Fruit fly (Drosophila melanogaster) Kc167 (cell line): ENCODE results near the gene CG1103.

ENCODE experiments used
- Myc ChIP-seq: fragments of >200 bp; optimal IDR thresholded peaks from 2 replicates; lab custom pipeline; 2017; ENCODE audit warnings: missing external identifiers
- Sin3A ChIP-seq: fragments of >200 bp; optimal IDR thresholded peaks from 2 replicates; lab custom pipeline; 2018; ENCODE audit warnings: missing external identifiers
- h ChIP-seq: fragments of >200 bp; optimal IDR thresholded peaks from 3 replicates; lab custom pipeline; 2018; ENCODE audit warnings: missing external identifiers
- insv ChIP-seq: fragments of >200 bp; optimal IDR thresholded peaks from 3 replicates; lab custom pipeline; 2018; ENCODE audit warnings: missing external identifiers
- psq ChIP-seq: fragments of >200 bp; optimal IDR thresholded peaks from 2 replicates; lab custom pipeline; 2017; ENCODE audit warnings: missing external identifiers
- ttk ChIP-seq: sonication (Bioruptor generic); optimal IDR thresholded peaks from 2 replicates; lab custom pipeline; 2017; ENCODE audit warnings: missing external identifiers

Gene CG1103

DNA sequence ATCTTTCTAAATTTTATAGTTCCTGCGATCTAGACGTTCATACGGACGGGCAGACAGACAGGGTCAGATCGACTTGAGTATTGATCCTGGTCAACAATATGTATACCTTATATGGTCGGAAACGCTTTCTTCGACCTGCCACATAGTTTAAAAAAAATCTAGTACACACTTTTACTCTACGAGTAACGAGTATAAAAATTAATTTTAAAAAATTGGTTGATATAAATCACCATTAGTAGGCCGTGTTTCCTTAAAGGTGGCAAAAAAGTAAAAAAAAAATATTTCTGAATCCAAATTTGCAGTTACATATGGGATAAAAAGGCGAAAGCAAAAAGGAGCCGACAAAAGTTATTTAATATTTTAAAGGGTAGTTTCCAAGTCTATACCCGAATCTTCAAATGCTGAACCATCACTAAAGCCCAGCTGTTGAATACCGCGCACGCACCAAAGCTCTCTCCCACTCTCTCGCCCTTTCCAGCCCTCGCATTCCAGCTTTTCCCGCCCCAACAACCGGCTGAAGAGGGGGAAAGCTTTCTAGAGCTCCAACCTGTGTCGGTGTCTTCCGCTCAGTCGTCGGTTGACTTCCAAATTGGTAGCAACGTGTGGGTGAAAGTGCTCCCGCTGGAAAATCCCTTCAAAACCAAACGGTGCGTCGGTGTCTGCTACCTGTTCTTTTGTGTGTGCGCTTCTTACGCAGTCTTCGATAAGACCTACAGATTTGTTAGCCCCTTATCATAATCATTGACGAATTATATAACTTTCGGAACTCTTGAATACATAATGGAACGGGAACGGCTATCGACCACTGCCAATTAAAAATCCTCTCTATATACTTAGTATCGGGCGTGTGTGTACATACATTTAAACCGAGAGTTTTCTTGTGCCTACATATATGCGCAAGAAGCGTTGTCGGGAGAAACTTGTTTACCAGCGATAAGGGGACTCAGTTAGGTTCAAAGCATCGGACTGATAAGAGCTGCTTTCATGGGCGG is 41.1 kb downstream of the CG1103 start, which contains the start of gene Sfxn1-3:
TSS of gene Sfxn1-3 (plus strand) at position 238 of the 992 bp plus-strand sequence.
- TF ChIP-seq ttk (lab: Kevin White, UChicago) (no peak), Sin3A (lab: Kevin White, UChicago) (no peak), insv (no peak), psq (lab: Kevin White, UChicago) (no peak), h (no peak), Myc (no peak)

DNA sequence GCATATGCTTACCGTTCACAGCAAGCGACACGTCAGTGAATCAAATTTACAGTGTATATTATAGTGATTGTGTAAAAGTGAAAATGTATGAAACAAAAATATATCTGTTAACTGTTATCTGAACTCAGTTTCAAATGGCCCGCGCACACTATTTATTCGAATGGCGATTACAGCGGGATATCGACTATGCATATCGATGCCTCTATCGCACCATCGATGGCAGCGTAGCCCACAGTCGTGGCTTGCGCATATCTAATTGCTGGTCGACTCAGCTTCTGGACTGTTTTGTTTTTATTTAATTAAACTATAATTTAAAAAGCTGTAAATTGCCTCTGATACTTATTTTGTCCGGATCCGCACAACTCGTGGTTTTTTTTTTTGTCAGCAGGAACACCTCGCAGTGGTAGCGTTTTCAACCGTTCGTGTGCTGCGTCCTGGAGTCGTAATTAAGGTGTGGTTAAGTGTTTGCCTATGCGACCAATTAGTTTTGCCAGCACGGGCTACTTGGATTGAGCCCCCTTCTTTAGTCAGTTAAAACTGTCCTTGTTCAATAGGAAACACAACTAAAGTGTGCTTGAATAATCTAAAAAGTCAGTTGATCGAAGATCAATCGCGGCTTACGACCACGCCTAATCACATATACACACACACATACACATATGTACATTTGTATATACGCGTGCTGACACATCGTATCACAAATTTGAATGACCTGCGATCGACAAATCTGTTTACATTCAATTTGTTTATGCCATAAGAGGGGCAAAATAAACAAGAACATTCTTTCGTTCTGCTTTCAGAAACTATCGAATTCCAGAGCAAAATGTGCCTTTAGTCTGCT is 43.7 kb downstream of the CG1103 start, which contains the start of gene Cont:
TSS of gene Cont (plus strand) at position 228 of the 841 bp plus-strand sequence.
- TF ChIP-seq Sin3A (lab: Kevin White, UChicago) (no peak), insv (no peak), psq (lab: Kevin White, UChicago) (no peak), Myc (no peak), ttk (lab: Kevin White, UChicago) (no peak), h (no peak)

dm6 chr3R:4382165-4382564 is 44.6 kb downstream of the CG1103 start:
- no peak for TF ChIP-seq ttk (lab: Kevin White, UChicago)
- TF ChIP-seq h = no peak
- TF ChIP-seq Sin3A (lab: Kevin White, UChicago) = no peak
- no peak for TF ChIP-seq insv
- TF ChIP-seq Myc = no peak
- no peak for TF ChIP-seq psq (lab: Kevin White, UChicago)

dm6 chr3R:4387490-4387889 is 49.9 kb downstream of the CG1103 start, which contains the start of gene tub:
tub (plus strand) TSS chr3R:4387742.
- no peak for TF ChIP-seq Sin3A (lab: Kevin White, UChicago)
- TF ChIP-seq psq (lab: Kevin White, UChicago) = no peak
- TF ChIP-seq insv = no peak
- TF ChIP-seq Myc = no peak
- no peak for TF ChIP-seq ttk (lab: Kevin White, UChicago)
- TF ChIP-seq h = no peak
